Fruit fly (Drosophila melanogaster) whole organism, wandering third instar larva: ENCODE results near the gene east.
A peak's percentile ranks its signal among the peaks of the same experiment; 100 is the strongest.

ENCODE experiments used
- CG32264 ChIP-seq: fragments of 200-800 bp; sonication (Bioruptor generic); optimal IDR thresholded peaks from 2 replicates; lab custom pipeline; 2016; ENCODE audit warnings: missing biosample characterization, missing genetic modification characterization
- CG9705 ChIP-seq: fragments of 200-800 bp; sonication (Bioruptor generic); optimal IDR thresholded peaks from 2 replicates; lab custom pipeline; 2018; ENCODE audit warnings: missing biosample characterization, mild to moderate bottlenecking, missing genetic modification characterization
- CrebA ChIP-seq: fragments of 200-800 bp; sonication (Bioruptor generic); optimal IDR thresholded peaks from 2 replicates; lab custom pipeline; 2016; ENCODE audit warnings: missing biosample characterization, mild to moderate bottlenecking, missing genetic modification characterization, borderline replicate concordance
- Dfd ChIP-seq: fragments of >200 bp; optimal IDR thresholded peaks from 2 replicates; lab custom pipeline; 2017; ENCODE audit warnings: missing biosample characterization, missing genetic modification characterization
- Dif ChIP-seq: fragments of 200-275, 200-300 bp; sonication (Bioruptor generic); optimal IDR thresholded peaks from 2 replicates; lab custom pipeline; 2018; ENCODE audit warnings: missing biosample characterization, missing genetic modification characterization; ENCODE audit not compliant: partially characterized antibody
- GATAd ChIP-seq: sonication (Bioruptor generic); optimal IDR thresholded peaks from 2 replicates; lab custom pipeline; 2016; ENCODE audit warnings: missing biosample characterization, missing genetic modification characterization
- HLH106 ChIP-seq: fragments of 200-800 bp; optimal IDR thresholded peaks from 3 replicates; lab custom pipeline; 2019; ENCODE audit warnings: missing biosample characterization, mild to moderate bottlenecking, missing genetic modification characterization, moderate library complexity
- Hnf4 ChIP-seq: fragments of 200-800 bp; sonication (Bioruptor generic); optimal IDR thresholded peaks from 2 replicates; lab custom pipeline; 2016; ENCODE audit warnings: missing biosample characterization, mild to moderate bottlenecking, missing genetic modification characterization
- Hr78 ChIP-seq: fragments of >200 bp; optimal IDR thresholded peaks from 2 replicates; lab custom pipeline; 2017; ENCODE audit warnings: missing biosample characterization, missing genetic modification characterization
- Hr83 ChIP-seq: fragments of 200-300 bp; sonication (Bioruptor generic); optimal IDR thresholded peaks from 2 replicates; lab custom pipeline; 2016; ENCODE audit warnings: missing biosample characterization, mild to moderate bottlenecking, missing genetic modification characterization, moderate library complexity; ENCODE audit not compliant: poor library complexity, severe bottlenecking
- Jra ChIP-seq: sonication (Bioruptor generic); optimal IDR thresholded peaks from 2 replicates; lab custom pipeline; 2016; ENCODE audit warnings: missing biosample characterization, missing genetic modification characterization
- Myc ChIP-seq: fragments of >200 bp; optimal IDR thresholded peaks from 2 replicates; lab custom pipeline; 2017
- N ChIP-seq: fragments of >200 bp; optimal IDR thresholded peaks from 2 replicates; lab custom pipeline; 2018; ENCODE audit warnings: missing biosample characterization, missing external identifiers, missing genetic modification characterization
- OdsH ChIP-seq: fragments of 200-800 bp; sonication (Bioruptor generic); optimal IDR thresholded peaks from 2 replicates; lab custom pipeline; 2016; ENCODE audit warnings: missing biosample characterization, mild to moderate bottlenecking, missing genetic modification characterization
- Rel ChIP-seq, 2 experiments: fragments of 200-800 bp; sonication (Bioruptor generic) in 1 of 2; optimal IDR thresholded peaks; 2 replicates in 1 of 2; 3 replicates in 1 of 2; lab custom pipeline; 2016 to 2019; ENCODE audit warnings: mild to moderate bottlenecking in 2 of 2, missing biosample characterization in 2 of 2, missing genetic modification characterization in 2 of 2, moderate library complexity in 1 of 2
- Sp1 ChIP-seq: fragments of 200-800 bp; sonication (Bioruptor generic); optimal IDR thresholded peaks from 3 replicates; lab custom pipeline; 2019; ENCODE audit warnings: missing biosample characterization, mild to moderate bottlenecking, missing genetic modification characterization, moderate library complexity
- Vsx2 ChIP-seq: fragments of 200-300, 225-300 bp; sonication (Bioruptor generic); optimal IDR thresholded peaks from 2 replicates; lab custom pipeline; 2018; ENCODE audit warnings: missing biosample characterization, missing genetic modification characterization; ENCODE audit not compliant: partially characterized antibody
- br ChIP-seq: fragments of 200-800 bp; sonication (Bioruptor generic); optimal IDR thresholded peaks from 2 replicates; lab custom pipeline; 2016; ENCODE audit warnings: missing biosample characterization, missing genetic modification characterization
- dl ChIP-seq, 2 experiments: fragments of 175-275, 200-275 bp in 1 of 2; fragments of 200-275 bp in 1 of 2; sonication (Bioruptor generic); optimal IDR thresholded peaks; lab custom pipeline; 2018; ENCODE audit warnings: mild to moderate bottlenecking in 2 of 2, missing biosample characterization in 2 of 2, missing genetic modification characterization in 2 of 2, moderate library complexity in 2 of 2; ENCODE audit not compliant: partially characterized antibody in 2 of 2, insufficient read depth in 1 of 2
- dmrt93B ChIP-seq: fragments of 200-800 bp; sonication (Bioruptor generic); optimal IDR thresholded peaks from 2 replicates; lab custom pipeline; 2018; ENCODE audit warnings: missing biosample characterization, mild to moderate bottlenecking, missing genetic modification characterization
- foxo ChIP-seq, 2 experiments: fragments of 200-800 bp; sonication (Bioruptor generic); optimal IDR thresholded peaks; 2 replicates in 1 of 2; 3 replicates in 1 of 2; lab custom pipeline; 2016 to 2017; ENCODE audit warnings: missing biosample characterization in 2 of 2, missing genetic modification characterization in 2 of 2
- fru ChIP-seq: fragments of 200-800 bp; sonication (Bioruptor generic); optimal IDR thresholded peaks from 3 replicates; lab custom pipeline; 2016; ENCODE audit warnings: missing biosample characterization, mild to moderate bottlenecking, missing genetic modification characterization
- h ChIP-seq: fragments of 200-800 bp; sonication (Bioruptor generic); optimal IDR thresholded peaks from 3 replicates; lab custom pipeline; 2016; ENCODE audit warnings: missing biosample characterization, mild to moderate bottlenecking, missing genetic modification characterization
- jim ChIP-seq: fragments of 175-275, 200-325 bp; sonication (Bioruptor generic); optimal IDR thresholded peaks from 2 replicates; lab custom pipeline; 2016; ENCODE audit warnings: missing biosample characterization, mild to moderate bottlenecking, missing genetic modification characterization
- lola ChIP-seq: fragments of >200 bp; optimal IDR thresholded peaks from 2 replicates; lab custom pipeline; 2017; ENCODE audit warnings: missing biosample characterization, missing genetic modification characterization
- pan ChIP-seq: fragments of >200 bp; optimal IDR thresholded peaks from 2 replicates; lab custom pipeline; 2017
- psq ChIP-seq: fragments of 200-800 bp; sonication (Bioruptor generic); optimal IDR thresholded peaks from 3 replicates; lab custom pipeline; 2017; ENCODE audit warnings: missing biosample characterization, mild to moderate bottlenecking, missing genetic modification characterization, moderate library complexity
- rgr ChIP-seq: fragments of 200-800 bp; sonication (Bioruptor generic); optimal IDR thresholded peaks from 3 replicates; lab custom pipeline; 2016; ENCODE audit warnings: missing biosample characterization, mild to moderate bottlenecking, missing genetic modification characterization
- sv ChIP-seq: fragments of 200-800 bp; sonication (Bioruptor generic); optimal IDR thresholded peaks from 3 replicates; lab custom pipeline; 2016; ENCODE audit warnings: missing biosample characterization, missing genetic modification characterization
- woc ChIP-seq: sonication (Bioruptor generic); optimal IDR thresholded peaks from 2 replicates; lab custom pipeline; 2016; ENCODE audit warnings: missing biosample characterization, mild to moderate bottlenecking, missing genetic modification characterization

Gene east

DNA sequence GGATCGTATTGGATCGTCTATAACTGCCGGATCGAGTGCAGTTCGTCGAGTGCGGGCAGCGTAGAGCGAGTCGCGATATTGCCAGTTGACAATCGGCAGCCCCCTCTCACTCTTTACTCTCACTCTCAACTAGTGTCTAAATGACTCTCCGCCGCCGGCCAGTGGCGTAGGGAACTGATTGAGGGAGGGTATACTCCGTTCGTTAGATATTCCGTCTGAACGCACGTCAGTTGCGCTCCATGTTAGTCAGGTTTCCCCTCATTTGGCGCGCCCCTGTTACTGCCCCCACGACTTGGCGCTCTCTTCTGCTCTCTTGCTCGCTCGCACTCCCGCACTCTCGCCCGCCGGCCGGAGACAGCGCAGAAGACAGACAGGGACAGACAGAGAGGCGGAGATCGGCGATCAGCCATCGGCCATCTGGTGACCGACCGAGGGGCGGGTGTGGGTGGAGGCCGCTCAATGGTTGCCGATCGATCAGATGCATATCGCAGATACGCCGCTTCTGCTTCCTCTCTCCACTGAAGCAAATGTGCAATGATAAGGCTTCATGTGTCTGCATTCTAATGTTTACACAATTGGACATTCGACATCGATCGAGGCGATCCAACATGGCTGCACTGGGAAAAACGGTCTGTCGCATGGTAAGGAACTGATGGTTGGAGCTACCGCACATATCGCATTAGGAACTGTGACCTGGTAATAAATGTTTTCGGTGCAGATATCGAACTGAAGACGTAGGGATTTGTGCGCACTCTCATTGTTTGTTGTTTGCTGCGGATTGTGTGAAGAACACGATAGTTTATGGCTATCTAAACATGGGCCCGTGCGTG lies 39.6 kb downstream of the east start, which contains the start of gene moody (continued):
- TF ChIP-seq dl (GFP tag; optimal IDR thresholded peaks at IDR 0.05; lab: Kevin White, UChicago; ENCODE audit: insufficient read depth in 1 of 2, partially characterized antibody in 2 of 2) (peak; percentile 69 to 81), pan (lab: Kevin White, UChicago) (no peak), HLH106 (tag; lab: Kevin White, UChicago) (peak; percentile 95), CG9705 (GFP tag; lab: Kevin White, UChicago) (peak; percentile 93), N (no peak), dmrt93B (GFP tag; lab: Kevin White, UChicago) (peak; percentile 88), Hnf4 (GFP tag; lab: Kevin White, UChicago) (peak; percentile 95), fru (GFP tag; lab: Kevin White, UChicago) (peak; percentile 97), GATAd (GFP tag; lab: Kevin White, UChicago) (peak; percentile 56), CrebA (GFP tag; lab: Kevin White, UChicago) (no peak), Jra (GFP tag; lab: Kevin White, UChicago) (peak; percentile 90), Hr78 (GFP tag; lab: Kevin White, UChicago) (no peak), jim (GFP tag; lab: Kevin White, UChicago) (peak; percentile 37), psq (GFP tag; lab: Kevin White, UChicago) (peak; percentile 87), Hr83 (GFP tag; lab: Kevin White, UChicago) (peak; percentile 98), h (GFP tag; lab: Kevin White, UChicago) (peak; percentile 98), CG32264 (GFP tag; lab: Kevin White, UChicago) (peak; percentile 86), rgr (GFP tag; lab: Kevin White, UChicago) (peak; percentile 97)

- peak; percentile 34 for TF ChIP-seq Sp1 (GFP tag; lab: Kevin White, UChicago)
- TF ChIP-seq Myc (lab: Kevin White, UChicago): peak; percentile 56
- TF ChIP-seq lola (GFP tag; lab: Kevin White, UChicago): no peak
- no peak for TF ChIP-seq br (GFP tag; lab: Kevin White, UChicago)
- peak; percentile 20 for TF ChIP-seq HLH106 (tag; lab: Kevin White, UChicago)
Observed at dm6 chrX:2061119-2061518, 50.5 kb downstream of the east start.

DNA sequence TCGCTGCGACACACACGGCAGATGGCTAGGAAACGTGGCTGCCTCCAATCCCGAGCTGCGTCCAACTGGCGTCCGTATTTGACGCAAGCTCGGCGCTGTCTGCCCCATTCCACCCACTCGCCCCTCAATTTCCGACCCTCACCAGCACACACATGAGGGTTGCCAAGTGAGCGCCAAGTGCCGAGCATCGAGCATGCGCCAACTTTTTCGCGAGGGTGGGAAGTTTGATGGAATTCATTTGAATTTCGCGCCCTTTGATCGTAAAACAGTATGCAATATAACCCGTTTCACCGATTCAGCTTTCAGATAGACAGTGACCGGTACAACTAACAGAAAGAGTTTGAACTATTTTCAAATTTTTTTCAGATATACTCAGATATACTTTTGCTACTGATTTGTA lies 51.2 kb downstream of the east start, which contains the start of gene Sik2:
Sik2 (minus strand) TSS at position 67 of the 400 bp plus-strand sequence.
- TF ChIP-seq OdsH (no peak), rgr (GFP tag; lab: Kevin White, UChicago) (no peak), br (GFP tag; lab: Kevin White, UChicago) (no peak), CG32264 (GFP tag; lab: Kevin White, UChicago) (no peak), HLH106 (tag; lab: Kevin White, UChicago) (no peak), sv (GFP tag; lab: Kevin White, UChicago) (no peak), N (no peak), Rel (GFP tag; optimal IDR thresholded peaks at IDR 0.05; lab: Kevin White, UChicago) (no peak), Rel (tag; optimal IDR thresholded peaks at IDR 0.05; lab: Kevin White, UChicago) (no peak), Hr83 (GFP tag; lab: Kevin White, UChicago) (no peak)

- TF ChIP-seq woc (peak; percentile 58), Sp1 (GFP tag; lab: Kevin White, UChicago) (peak; percentile 6), N (no peak), Hnf4 (GFP tag; lab: Kevin White, UChicago) (no peak), sv (GFP tag; lab: Kevin White, UChicago) (no peak), Dfd (GFP tag; lab: Kevin White, UChicago) (no peak), h (GFP tag; lab: Kevin White, UChicago) (peak; percentile 29), Dif (no peak), CG32264 (GFP tag; lab: Kevin White, UChicago) (no peak), Myc (lab: Kevin White, UChicago) (peak; percentile 83), fru (GFP tag; lab: Kevin White, UChicago) (peak; percentile 2), pan (lab: Kevin White, UChicago) (no peak), Hr78 (GFP tag; lab: Kevin White, UChicago) (no peak), br (GFP tag; lab: Kevin White, UChicago) (no peak), foxo (GFP tag; optimal IDR thresholded peaks at IDR 0.05; lab: Kevin White, UChicago) (no peak), GATAd (GFP tag; lab: Kevin White, UChicago) (no peak), CrebA (GFP tag; lab: Kevin White, UChicago) (no peak), Vsx2 (GFP tag; lab: Kevin White, UChicago) (no peak)
Observed at dm6 chrX:2065073-2065472, 54.4 kb downstream of the east start, which contains the start of gene CG4281. TSS of gene CG4281 (minus strand) at chrX:2065142.
